Worm (Caenorhabditis elegans) whole organism, L2 larva: ENCODE data around the gene Y43F8B.18.

Experiments
- C34F6.9 ChIP-seq: fragments of 150-350 bp; optimal IDR thresholded peaks from 2 replicates; lab custom pipeline; 2014; ENCODE audit warnings: missing biosample characterization, missing genetic modification characterization
- blmp-1 ChIP-seq: sonication (generic microtip); optimal IDR thresholded peaks from 2 replicates; lab custom pipeline; 2017; ENCODE audit warnings: missing genetic modification characterization, mild to moderate bottlenecking, missing compliant biosample characterization, antibody characterized with exemption, moderate library complexity; ENCODE audit not compliant: insufficient read depth
- fos-1 ChIP-seq: fragments of 150-350 bp; optimal IDR thresholded peaks from 2 replicates; lab custom pipeline; 2014; ENCODE audit warnings: missing biosample characterization, missing genetic modification characterization
- lin-11 ChIP-seq: fragments of 150-350 bp; sonication (generic microtip); optimal IDR thresholded peaks from 2 replicates; lab custom pipeline; 2014; ENCODE audit warnings: missing biosample characterization, missing genetic modification characterization, inconsistent platforms, mixed read lengths
- nhr-237 ChIP-seq: fragments of 150-350 bp; optimal IDR thresholded peaks from 2 replicates; lab custom pipeline; 2014; ENCODE audit warnings: missing biosample characterization, missing genetic modification characterization
- ztf-4 ChIP-seq: fragments of 150-350 bp; optimal IDR thresholded peaks from 2 replicates; lab custom pipeline; 2014; ENCODE audit warnings: missing biosample characterization, missing genetic modification characterization

ce11 chrV:19495587-19495986, 9.8 kb downstream of the Y43F8B.18 start, which contains the start of gene scl-21:
- no peak for TF ChIP-seq fos-1 (tag; lab: Kevin White, UChicago)
- no peak for TF ChIP-seq nhr-237 (tag; lab: Kevin White, UChicago)
- no peak for TF ChIP-seq C34F6.9 (tag; lab: Kevin White, UChicago)
- TF ChIP-seq lin-11 (tag; lab: Kevin White, UChicago) = no peak
- no peak for TF ChIP-seq ztf-4 (tag; lab: Kevin White, UChicago)
- TF ChIP-seq blmp-1 (tag; lab: Kevin White, UChicago) = no peak
